Fruit fly (Drosophila melanogaster) whole organism, embryonic: ENCODE measurements around the gene CG10702.

Source experiments
- Awh ChIP-seq: fragments of 200-800 bp; sonication (Bioruptor generic); IDR thresholded peaks from 2 replicates; pipeline ENCODE4, ENCODE4 v1.3.6; 2022; ENCODE audit warnings: missing biosample characterization, missing genetic modification characterization
- CG11504 ChIP-seq: fragments of 200-800 bp; sonication (Bioruptor generic); optimal IDR thresholded peaks from 3 replicates; lab custom pipeline; 2019; ENCODE audit warnings: missing biosample characterization, mild to moderate bottlenecking, missing genetic modification characterization, moderate library complexity
- CG14014 ChIP-seq: fragments of 200-800 bp; sonication (Bioruptor generic); IDR thresholded peaks from 2 replicates; pipeline ENCODE4 v1.3.6; 2022; ENCODE audit warnings: missing biosample characterization, missing genetic modification characterization
- CG15479 ChIP-seq: fragments of 200-800 bp; sonication (Bioruptor generic); optimal IDR thresholded peaks from 3 replicates; lab custom pipeline; 2019; ENCODE audit warnings: missing biosample characterization, mild to moderate bottlenecking, missing genetic modification characterization, moderate library complexity
- CG1792 ChIP-seq: fragments of 200-800 bp; sonication (Bioruptor generic); optimal IDR thresholded peaks from 2 replicates; lab custom pipeline; 2016; ENCODE audit warnings: missing biosample characterization, missing genetic modification characterization
- CG18011 ChIP-seq: fragments of 200-800 bp; sonication (Bioruptor generic); optimal IDR thresholded peaks from 2 replicates; lab custom pipeline; 2017; ENCODE audit warnings: missing biosample characterization, missing genetic modification characterization, mild to moderate bottlenecking, moderate library complexity, missing genotype
- CG1832 ChIP-seq: fragments of 200-800 bp; sonication (Bioruptor generic); optimal IDR thresholded peaks from 2 replicates; lab custom pipeline; 2017; ENCODE audit warnings: missing biosample characterization, mild to moderate bottlenecking, missing genetic modification characterization, inconsistent platforms
- CG2129 ChIP-seq: fragments of 200-800 bp; sonication (Bioruptor generic); IDR thresholded peaks from 2 replicates; pipeline ENCODE4 v1.3.6; 2022; ENCODE audit warnings: missing biosample characterization, missing genetic modification characterization; ENCODE audit not compliant: partially characterized antibody
- CG2202 ChIP-seq: fragments of 200-800 bp; sonication (Bioruptor generic); optimal IDR thresholded peaks from 2 replicates; lab custom pipeline; 2018; ENCODE audit warnings: missing biosample characterization, mild to moderate bottlenecking, missing genetic modification characterization
- CG31224 ChIP-seq: fragments of 200-800 bp; sonication (Bioruptor generic); IDR thresholded peaks from 2 replicates; pipeline ENCODE4 v1.3.6; 2022; ENCODE audit warnings: missing biosample characterization, missing genetic modification characterization
- CG33213 ChIP-seq: fragments of 200-800 bp; sonication (Bioruptor generic); optimal IDR thresholded peaks from 3 replicates; lab custom pipeline; 2016; ENCODE audit warnings: missing biosample characterization, missing genetic modification characterization
- CG3726 ChIP-seq: fragments of 200-800 bp; sonication (Bioruptor generic); IDR thresholded peaks from 3 replicates; pipeline ENCODE4, ENCODE4 v1.3.6; 2022; ENCODE audit warnings: missing biosample characterization, missing genetic modification characterization
- CG43689 ChIP-seq: fragments of 200-800 bp; sonication (Bioruptor generic); IDR thresholded peaks from 2 replicates; pipeline ENCODE4 v1.3.6; 2022; ENCODE audit warnings: missing biosample characterization, missing genetic modification characterization
- CG6813 ChIP-seq: fragments of 200-800 bp; sonication (Bioruptor generic); optimal IDR thresholded peaks from 2 replicates; lab custom pipeline; 2017; ENCODE audit warnings: missing biosample characterization, missing genetic modification characterization, mild to moderate bottlenecking, moderate library complexity, missing genetic modification reagents
- CG8089 ChIP-seq: fragments of 200-800 bp; sonication (Bioruptor generic); optimal IDR thresholded peaks from 3 replicates; lab custom pipeline; 2016; ENCODE audit warnings: missing biosample characterization, missing genetic modification characterization
- CG8944 ChIP-seq: fragments of 200-800 bp; sonication (Bioruptor generic); optimal IDR thresholded peaks from 3 replicates; lab custom pipeline; 2016; ENCODE audit warnings: missing biosample characterization, missing genetic modification characterization
- CG9609 ChIP-seq: fragments of 200-800 bp; sonication (Bioruptor generic); optimal IDR thresholded peaks from 3 replicates; lab custom pipeline; 2016; ENCODE audit warnings: missing biosample characterization, missing genetic modification characterization
- CG9727 ChIP-seq: fragments of 200-800 bp; sonication (Bioruptor generic); optimal IDR thresholded peaks from 3 replicates; lab custom pipeline; 2017; ENCODE audit warnings: missing biosample characterization, mild to moderate bottlenecking, missing genetic modification characterization
- CG9817 ChIP-seq: fragments of 200-800 bp; sonication (Bioruptor generic); optimal IDR thresholded peaks from 2 replicates; lab custom pipeline; 2018; ENCODE audit warnings: missing biosample characterization, mild to moderate bottlenecking, missing genetic modification characterization, moderate library complexity
- CrebB ChIP-seq: fragments of 200-800 bp; sonication (Bioruptor generic); optimal IDR thresholded peaks from 3 replicates; lab custom pipeline; 2018; ENCODE audit warnings: missing biosample characterization, mild to moderate bottlenecking, missing genetic modification characterization
- D ChIP-seq, 2 experiments: fragments of 200-800 bp in 1 of 2; fragments of >200 bp in 1 of 2; sonication (Bioruptor generic) in 1 of 2; optimal IDR thresholded peaks; 2 replicates in 1 of 2; 3 replicates in 1 of 2; lab custom pipeline; 2017; ENCODE audit warnings: mild to moderate bottlenecking in 1 of 2, missing biosample characterization in 1 of 2, missing genetic modification characterization in 1 of 2, missing genetic modification reagents in 1 of 2
- Dbx ChIP-seq: fragments of 200-800 bp; sonication (Bioruptor generic); IDR thresholded peaks from 3 replicates; pipeline ENCODE4 v1.3.6; 2022; ENCODE audit warnings: missing biosample characterization, missing genetic modification characterization
- Eip74EF ChIP-seq, 2 experiments: fragments of 200-800 bp in 1 of 2; fragments of >200 bp in 1 of 2; sonication (Bioruptor generic) in 1 of 2; optimal IDR thresholded peaks; 2 replicates each; lab custom pipeline; 2017 to 2019; ENCODE audit warnings: missing biosample characterization in 2 of 2, missing genetic modification characterization in 2 of 2, mild to moderate bottlenecking in 1 of 2, moderate library complexity in 1 of 2
- Ets65A ChIP-seq: fragments of 200-800 bp; sonication (Bioruptor generic); peaks from one replicate; lab custom pipeline; 2016; ENCODE audit warnings: missing biosample characterization, missing genetic modification characterization
- GATAe ChIP-seq: fragments of 200-800 bp; sonication (Bioruptor generic); conservative IDR thresholded peaks from 2 replicates; pipeline ENCODE4 v1.3.6; 2022; ENCODE audit warnings: missing biosample characterization, missing genetic modification characterization
- Hey ChIP-seq: fragments of 200-800 bp; sonication (Bioruptor generic); optimal IDR thresholded peaks from 3 replicates; lab custom pipeline; 2018; ENCODE audit warnings: missing biosample characterization, mild to moderate bottlenecking, missing genetic modification characterization
- Kr ChIP-seq: fragments of 200-800 bp; sonication (Bioruptor generic); optimal IDR thresholded peaks from 2 replicates; lab custom pipeline; 2017; ENCODE audit warnings: missing biosample characterization, mild to moderate bottlenecking, missing genetic modification characterization
- Med ChIP-seq: fragments of 200-800 bp; sonication (Bioruptor generic); peaks from one replicate; lab custom pipeline; 2016; ENCODE audit warnings: missing biosample characterization, missing genetic modification characterization, mild to moderate bottlenecking, inconsistent platforms, moderate library complexity
- Mrtf ChIP-seq: fragments of 200-800 bp; sonication (Bioruptor generic); IDR thresholded peaks from 3 replicates; pipeline ENCODE4 v1.3.6; 2022; ENCODE audit warnings: missing biosample characterization, missing genetic modification characterization
- NFAT ChIP-seq: fragments of 200-800 bp; sonication (Bioruptor generic); IDR thresholded peaks from 2 replicates; pipeline ENCODE4 v1.3.6; 2022; ENCODE audit warnings: missing biosample characterization, missing genetic modification characterization
- NfI ChIP-seq: fragments of 200-800 bp; sonication (Bioruptor generic); optimal IDR thresholded peaks from 3 replicates; lab custom pipeline; 2018; ENCODE audit warnings: missing biosample characterization, mild to moderate bottlenecking, missing genetic modification characterization, moderate library complexity
- Pdp1 ChIP-seq, 2 experiments: fragments of 200-800 bp; sonication (Bioruptor generic); optimal IDR thresholded peaks; 3 replicates each; lab custom pipeline; 2016; ENCODE audit warnings: missing biosample characterization in 2 of 2, missing genetic modification characterization in 2 of 2, mild to moderate bottlenecking in 1 of 2, moderate library complexity in 1 of 2
- Ptx1 ChIP-seq: fragments of 200-800 bp; sonication (Bioruptor generic); IDR thresholded peaks from 2 replicates; pipeline ENCODE4 v1.3.6; 2022; ENCODE audit warnings: missing biosample characterization, missing genetic modification characterization
- Rfx ChIP-seq: fragments of 200-800 bp; sonication (Bioruptor generic); IDR thresholded peaks from 2 replicates; pipeline ENCODE4 v1.3.6; 2022; ENCODE audit warnings: missing biosample characterization, missing genetic modification characterization
- Six4 ChIP-seq: fragments of 200-800 bp; sonication (Bioruptor generic); optimal IDR thresholded peaks from 2 replicates; lab custom pipeline; 2016; ENCODE audit warnings: missing biosample characterization, missing genetic modification characterization
- Sox100B ChIP-seq: fragments of 200-800 bp; sonication (Bioruptor generic); optimal IDR thresholded peaks from 3 replicates; lab custom pipeline; 2018; ENCODE audit warnings: missing biosample characterization, mild to moderate bottlenecking, missing genetic modification characterization
- Vsx1 ChIP-seq: fragments of 200-800 bp; sonication (Bioruptor generic); optimal IDR thresholded peaks from 2 replicates; lab custom pipeline; 2017; ENCODE audit warnings: missing biosample characterization, mild to moderate bottlenecking, missing genetic modification characterization, missing genetic modification reagents
- bbx ChIP-seq: fragments of 200-800 bp; sonication (Bioruptor generic); IDR thresholded peaks from 2 replicates; pipeline ENCODE4 v1.3.6; 2022; ENCODE audit warnings: missing biosample characterization, missing genetic modification characterization; ENCODE audit not compliant: partially characterized antibody
- chn ChIP-seq: fragments of 200-800 bp; sonication (Bioruptor generic); optimal IDR thresholded peaks from 2 replicates; lab custom pipeline; 2016; ENCODE audit warnings: missing biosample characterization, missing genetic modification characterization
- ci ChIP-seq: fragments of 200-800 bp; sonication (Bioruptor generic); IDR thresholded peaks from 3 replicates; pipeline ENCODE4 v1.3.6; 2022; ENCODE audit warnings: missing biosample characterization, missing genetic modification characterization
- dati ChIP-seq: fragments of 200-800 bp; sonication (Bioruptor generic); IDR thresholded peaks from 2 replicates; pipeline ENCODE4 v1.3.6; 2022; ENCODE audit warnings: missing biosample characterization, missing genetic modification characterization
- hth ChIP-seq: fragments of >200 bp; optimal IDR thresholded peaks from 2 replicates; lab custom pipeline; 2017; ENCODE audit warnings: inconsistent platforms
- insv ChIP-seq, 2 experiments: fragments of 200-800 bp; sonication (Bioruptor generic); optimal IDR thresholded peaks; 3 replicates each; lab custom pipeline; 2016 to 2018; ENCODE audit warnings: missing biosample characterization in 2 of 2, missing genetic modification characterization in 2 of 2
- lmd ChIP-seq: fragments of 200-800 bp; sonication (Bioruptor generic); IDR thresholded peaks from 2 replicates; pipeline ENCODE4 v1.3.6; 2022; ENCODE audit warnings: missing biosample characterization, missing genetic modification characterization
- mld ChIP-seq: fragments of 200-800 bp; sonication (Bioruptor generic); IDR thresholded peaks from 3 replicates; pipeline ENCODE4 v1.3.6; 2022; ENCODE audit warnings: missing biosample characterization, missing genetic modification characterization; ENCODE audit not compliant: partially characterized antibody
- odd ChIP-seq: fragments of 200-800 bp; sonication (Bioruptor generic); optimal IDR thresholded peaks from 2 replicates; lab custom pipeline; 2017; ENCODE audit warnings: missing biosample characterization, mild to moderate bottlenecking, missing genetic modification characterization
- p53 ChIP-seq: fragments of 200-800 bp; sonication (Bioruptor generic); optimal IDR thresholded peaks from 2 replicates; lab custom pipeline; 2016; ENCODE audit warnings: missing biosample characterization, missing genetic modification characterization
- pan ChIP-seq, 4 experiments: fragments of >200 bp in 3 of 4; fragments of 200-800 bp in 1 of 4; sonication (Bioruptor generic) in 1 of 4; optimal IDR thresholded peaks in 3 of 4; IDR thresholded peaks in 1 of 4; 2 replicates each; pipeline versions ENCODE4 v1.3.6 to Lab custom; 2017 to 2022; ENCODE audit warnings: missing biosample characterization in 2 of 4, missing genetic modification characterization in 2 of 4, mixed read lengths in 1 of 4
- sd ChIP-seq: fragments of 200-800 bp; sonication (Bioruptor generic); optimal IDR thresholded peaks from 3 replicates; lab custom pipeline; 2018; ENCODE audit warnings: missing biosample characterization, mild to moderate bottlenecking, missing genetic modification characterization, moderate library complexity
- sens ChIP-seq: fragments of 200-800 bp; sonication (Bioruptor generic); peaks from one replicate; lab custom pipeline; 2016; ENCODE audit warnings: missing biosample characterization, missing genetic modification characterization
- z ChIP-seq: fragments of 200-800 bp; sonication (Bioruptor generic); IDR thresholded peaks from 3 replicates; pipeline ENCODE4 v1.3.6; 2022; ENCODE audit warnings: missing biosample characterization, missing genetic modification characterization

The CG10702 gene

dm6 chr2L:19018266-19018665 lies 51.4 kb downstream of the CG10702 start:
- TF ChIP-seq z (GFP tag; lab: Robert Waterston, UW) (no peak), Ets65A (GFP tag; lab: Kevin White, UChicago) (peak; percentile 69), CG9727 (GFP tag; lab: Kevin White, UChicago) (no peak), p53 (no peak), Rfx (GFP tag; lab: Robert Waterston, UW) (no peak), Mrtf (no peak), sens (no peak), bbx (GFP tag; lab: Robert Waterston, UW) (no peak), CG18011 (no peak), Pdp1 (GFP tag; optimal IDR thresholded peaks at IDR 0.05; lab: Kevin White, UChicago) (no peak), ci (GFP tag; lab: Robert Waterston, UW) (0 out of 3 replicates have a peak, but pooled peaks have one; percentile 15), Kr (no peak), D (optimal IDR thresholded peaks at IDR 0.05; lab: Kevin White, UChicago) (no peak), D (GFP tag; optimal IDR thresholded peaks at IDR 0.05; lab: Kevin White, UChicago) (no peak), NfI (GFP tag; lab: Kevin White, UChicago) (no peak), CG2129 (GFP tag; lab: Robert Waterston, UW) (no peak), CG1832 (GFP tag; lab: Kevin White, UChicago) (no peak), Ptx1 (0 out of 2 replicates have a peak, but pooled peaks have one; percentile 18), odd (GFP tag; lab: Kevin White, UChicago) (no peak), Eip74EF (GFP tag; optimal IDR thresholded peaks at IDR 0.05; lab: Kevin White, UChicago) (no peak), insv (GFP tag; optimal IDR thresholded peaks at IDR 0.05; lab: Kevin White, UChicago) (no peak), dati (no peak), mld (GFP tag; lab: Robert Waterston, UW) (no peak), Dbx (GFP tag; lab: Robert Waterston, UW) (no peak), CG2202 (tag; lab: Kevin White, UChicago) (no peak), pan (optimal IDR thresholded peaks at IDR 0.05; lab: Kevin White, UChicago) (no peak), pan (GFP tag; optimal IDR thresholded peaks at IDR 0.05 in 1 of 2, IDR thresholded peaks at IDR 0.05 in 1 of 2) (no peak), GATAe (GFP tag; lab: Robert Waterston, UW) (no peak), CrebB (no peak), CG1792 (GFP tag; lab: Kevin White, UChicago) (no peak), CG15479 (GFP tag; lab: Kevin White, UChicago) (no peak), Sox100B (GFP tag; lab: Kevin White, UChicago) (no peak), Hey (peak; percentile 92), CG9609 (GFP tag; lab: Kevin White, UChicago) (no peak), CG6813 (no peak), Awh (GFP tag; lab: Robert Waterston, UW) (no peak), NFAT (GFP tag; lab: Robert Waterston, UW) (no peak), CG11504 (tag; lab: Kevin White, UChicago) (no peak), lmd (GFP tag; lab: Robert Waterston, UW) (no peak), Six4 (GFP tag; lab: Kevin White, UChicago) (no peak), CG14014 (GFP tag; lab: Robert Waterston, UW) (no peak), Med (GFP tag; lab: Kevin White, UChicago) (peak; percentile 7), CG33213 (GFP tag; lab: Kevin White, UChicago) (no peak), sd (peak; percentile 4), CG8089 (GFP tag; lab: Kevin White, UChicago) (no peak), CG3726 (GFP tag; lab: Robert Waterston, UW) (no peak), chn (GFP tag; lab: Kevin White, UChicago) (no peak), CG8944 (GFP tag; lab: Kevin White, UChicago) (no peak), Vsx1 (GFP tag; lab: Kevin White, UChicago) (no peak), CG43689 (GFP tag; lab: Robert Waterston, UW) (no peak), CG9817 (no peak), hth (lab: Kevin White, UChicago) (no peak), CG31224 (GFP tag; lab: Robert Waterston, UW) (no peak)
